Fruit fly (Drosophila melanogaster) whole organism, embryonic: ENCODE results near the gene Bicra.
A peak's percentile ranks its signal among the peaks of the same experiment; 100 is the strongest.

Experiments used
- Aef1 ChIP-seq: fragments of 200-800 bp; sonication (Bioruptor generic); IDR thresholded peaks from 3 replicates; pipeline ENCODE4 v1.3.6; 2022; ENCODE audit warnings: missing biosample characterization, missing genetic modification characterization
- Antp ChIP-seq: fragments of 200-800 bp; sonication (Bioruptor generic); optimal IDR thresholded peaks from 3 replicates; lab custom pipeline; 2016; ENCODE audit warnings: missing biosample characterization, missing genetic modification characterization
- Blimp-1 ChIP-seq: fragments of 200-800 bp; sonication (Bioruptor generic); optimal IDR thresholded peaks from 3 replicates; lab custom pipeline; 2018; ENCODE audit warnings: missing biosample characterization, missing genetic modification characterization, mild to moderate bottlenecking, moderate library complexity, missing genetic modification reagents
- CG10431 ChIP-seq: fragments of 200-800 bp; sonication (Bioruptor generic); optimal IDR thresholded peaks from 3 replicates; lab custom pipeline; 2018; ENCODE audit warnings: missing biosample characterization, mild to moderate bottlenecking, missing genetic modification characterization
- CG11093 ChIP-seq: fragments of 200-800 bp; sonication (Bioruptor generic); IDR thresholded peaks from 3 replicates; pipeline ENCODE4 v1.3.6; 2022; ENCODE audit warnings: missing biosample characterization, missing genetic modification characterization
- CG12391 ChIP-seq: fragments of 200-800 bp; sonication (Bioruptor generic); optimal IDR thresholded peaks from 3 replicates; lab custom pipeline; 2018; ENCODE audit warnings: missing biosample characterization, mild to moderate bottlenecking, missing genetic modification characterization, moderate library complexity
- CG12942 ChIP-seq: fragments of 200-800 bp; sonication (Bioruptor generic); optimal IDR thresholded peaks from 3 replicates; lab custom pipeline; 2016; ENCODE audit warnings: missing biosample characterization, missing genetic modification characterization
- CG14710 ChIP-seq: fragments of 200-800 bp; sonication (Bioruptor generic); optimal IDR thresholded peaks from 3 replicates; lab custom pipeline; 2019; ENCODE audit warnings: missing biosample characterization, mild to moderate bottlenecking, missing genetic modification characterization, moderate library complexity
- CG17361 ChIP-seq: fragments of 200-800 bp; sonication (Bioruptor generic); IDR thresholded peaks from 3 replicates; pipeline ENCODE4 v1.3.6; 2022; ENCODE audit warnings: missing biosample characterization, missing genetic modification characterization
- CG18599 ChIP-seq: fragments of 200-800 bp; sonication (Bioruptor generic); optimal IDR thresholded peaks from 3 replicates; lab custom pipeline; 2017; ENCODE audit warnings: missing biosample characterization, missing genetic modification characterization, mild to moderate bottlenecking, moderate library complexity, missing genetic modification reagents
- CG31388 ChIP-seq: fragments of 200-800 bp; sonication (Bioruptor generic); optimal IDR thresholded peaks from 2 replicates; lab custom pipeline; 2016; ENCODE audit warnings: missing biosample characterization, missing genetic modification characterization
- CG32767 ChIP-seq: fragments of 200-800 bp; sonication (Bioruptor generic); IDR thresholded peaks from 2 replicates; pipeline ENCODE4 v1.3.6; 2022; ENCODE audit warnings: missing biosample characterization, missing genetic modification characterization
- CG32772 ChIP-seq: fragments of 200-800 bp; sonication (Bioruptor generic); IDR thresholded peaks from 2 replicates; pipeline ENCODE4 v1.3.6; 2022; ENCODE audit warnings: missing biosample characterization, missing genetic modification characterization
- CG3838 ChIP-seq: fragments of 200-800 bp; sonication (Bioruptor generic); optimal IDR thresholded peaks from 3 replicates; lab custom pipeline; 2016; ENCODE audit warnings: missing biosample characterization, missing genetic modification characterization
- CG43689 ChIP-seq: fragments of 200-800 bp; sonication (Bioruptor generic); IDR thresholded peaks from 2 replicates; pipeline ENCODE4 v1.3.6; 2022; ENCODE audit warnings: missing biosample characterization, missing genetic modification characterization
- CG6791 ChIP-seq: fragments of 200-800 bp; sonication (Bioruptor generic); IDR thresholded peaks from 3 replicates; pipeline ENCODE4 v1.3.6; 2022; ENCODE audit warnings: missing biosample characterization, missing genetic modification characterization; ENCODE audit not compliant: partially characterized antibody
- CG7839 ChIP-seq: fragments of 200-800 bp; sonication (Bioruptor generic); optimal IDR thresholded peaks from 3 replicates; lab custom pipeline; 2018; ENCODE audit warnings: missing biosample characterization, mild to moderate bottlenecking, missing genetic modification characterization, moderate library complexity
- CG8478 ChIP-seq: fragments of >200 bp; optimal IDR thresholded peaks from 2 replicates; lab custom pipeline; 2018
- CG8765 ChIP-seq: fragments of 200-800 bp; sonication (Bioruptor generic); IDR thresholded peaks from 2 replicates; pipeline ENCODE4 v1.3.6; 2022; ENCODE audit warnings: missing biosample characterization, missing genetic modification characterization
- Chrac-16 ChIP-seq: fragments of 200-800 bp; sonication (Bioruptor generic); optimal IDR thresholded peaks from 3 replicates; lab custom pipeline; 2016; ENCODE audit warnings: missing biosample characterization, missing genetic modification characterization
- CrebB ChIP-seq: fragments of 200-800 bp; sonication (Bioruptor generic); optimal IDR thresholded peaks from 3 replicates; lab custom pipeline; 2018; ENCODE audit warnings: missing biosample characterization, mild to moderate bottlenecking, missing genetic modification characterization
- Dip2 ChIP-seq: fragments of 200-800 bp; sonication (Bioruptor generic); IDR thresholded peaks from 2 replicates; pipeline ENCODE4 v1.3.6; 2022; ENCODE audit warnings: missing biosample characterization, missing genetic modification characterization
- Eip74EF ChIP-seq, 2 experiments: fragments of 200-800 bp in 1 of 2; fragments of >200 bp in 1 of 2; sonication (Bioruptor generic) in 1 of 2; optimal IDR thresholded peaks; 2 replicates each; lab custom pipeline; 2017 to 2019; ENCODE audit warnings: missing biosample characterization in 2 of 2, missing genetic modification characterization in 2 of 2, mild to moderate bottlenecking in 1 of 2, moderate library complexity in 1 of 2
- HmgZ ChIP-seq: fragments of 200-800 bp; sonication (Bioruptor generic); optimal IDR thresholded peaks from 2 replicates; lab custom pipeline; 2018; ENCODE audit warnings: missing biosample characterization, mild to moderate bottlenecking, missing genetic modification characterization
- Hr51 ChIP-seq, 2 experiments: fragments of 200-800 bp; sonication (Bioruptor generic); optimal IDR thresholded peaks; 2 replicates in 1 of 2; 3 replicates in 1 of 2; lab custom pipeline; 2016 to 2018; ENCODE audit warnings: missing biosample characterization in 2 of 2, missing genetic modification characterization in 2 of 2, mild to moderate bottlenecking in 1 of 2, moderate library complexity in 1 of 2
- Hsf ChIP-seq: fragments of 200-800 bp; sonication (Bioruptor generic); optimal IDR thresholded peaks from 3 replicates; lab custom pipeline; 2016; ENCODE audit warnings: missing biosample characterization, missing genetic modification characterization
- Opbp ChIP-seq: fragments of 200-800 bp; sonication (Bioruptor generic); IDR thresholded peaks from 3 replicates; pipeline ENCODE4 v1.3.6; 2022; ENCODE audit warnings: missing biosample characterization, missing genetic modification characterization; ENCODE audit not compliant: partially characterized antibody
- Sox100B ChIP-seq: fragments of 200-800 bp; sonication (Bioruptor generic); optimal IDR thresholded peaks from 3 replicates; lab custom pipeline; 2018; ENCODE audit warnings: missing biosample characterization, mild to moderate bottlenecking, missing genetic modification characterization
- chinmo ChIP-seq: fragments of 200-800 bp; sonication (Bioruptor generic); IDR thresholded peaks from 4 replicates; pipeline ENCODE4 v1.3.6; 2022; ENCODE audit warnings: missing biosample characterization, missing genetic modification characterization; ENCODE audit not compliant: partially characterized antibody
- dan ChIP-seq: fragments of 200-800 bp; sonication (Bioruptor generic); IDR thresholded peaks from 2 replicates; pipeline ENCODE4 v1.3.6; 2022; ENCODE audit warnings: missing biosample characterization, missing genetic modification characterization
- emc ChIP-seq: fragments of 200-800 bp; sonication (Bioruptor generic); optimal IDR thresholded peaks from 2 replicates; lab custom pipeline; 2016; ENCODE audit warnings: missing biosample characterization, missing genetic modification characterization
- esg ChIP-seq: fragments of 200-800 bp; sonication (Bioruptor generic); conservative IDR thresholded peaks from 2 replicates; pipeline ENCODE4 v1.3.6; 2022; ENCODE audit warnings: missing biosample characterization, missing genetic modification characterization
- gsb-n ChIP-seq: fragments of 200-800 bp; sonication (Bioruptor generic); optimal IDR thresholded peaks from 3 replicates; lab custom pipeline; 2018; ENCODE audit warnings: missing biosample characterization, mild to moderate bottlenecking, missing genetic modification characterization
- hbn ChIP-seq: fragments of 200-800 bp; sonication (Bioruptor generic); IDR thresholded peaks from 2 replicates; pipeline ENCODE4 v1.3.6; 2022; ENCODE audit warnings: missing biosample characterization, missing genetic modification characterization; ENCODE audit not compliant: partially characterized antibody
- hkb ChIP-seq, 2 experiments: fragments of 200-800 bp in 1 of 2; fragments of >200 bp in 1 of 2; sonication (Bioruptor generic) in 1 of 2; IDR thresholded peaks in 1 of 2; optimal IDR thresholded peaks in 1 of 2; 2 replicates each; pipeline versions ENCODE4 v1.3.6 to Lab custom; 2017 to 2022; ENCODE audit warnings: missing biosample characterization in 1 of 2, missing genetic modification characterization in 1 of 2
- kay ChIP-seq: fragments of 200-800 bp; sonication (Bioruptor generic); optimal IDR thresholded peaks from 2 replicates; lab custom pipeline; 2016; ENCODE audit warnings: missing biosample characterization, missing genetic modification characterization
- lab ChIP-seq: fragments of 200-800 bp; sonication (Bioruptor generic); optimal IDR thresholded peaks from 3 replicates; lab custom pipeline; 2017; ENCODE audit warnings: missing biosample characterization, missing genetic modification characterization, mild to moderate bottlenecking, moderate library complexity, missing genetic modification reagents
- lilli ChIP-seq: fragments of 200-800 bp; sonication (Bioruptor generic); optimal IDR thresholded peaks from 3 replicates; lab custom pipeline; 2016; ENCODE audit warnings: missing biosample characterization, missing genetic modification characterization
- maf-S ChIP-seq: fragments of 200-800 bp; sonication (Bioruptor generic); optimal IDR thresholded peaks from 2 replicates; lab custom pipeline; 2016; ENCODE audit warnings: missing biosample characterization, missing genetic modification characterization
- pb ChIP-seq: fragments of 200-800 bp; sonication (Bioruptor generic); optimal IDR thresholded peaks from 3 replicates; lab custom pipeline; 2016; ENCODE audit warnings: missing biosample characterization, missing genetic modification characterization
- pita ChIP-seq: fragments of 200-800 bp; sonication (Bioruptor generic); optimal IDR thresholded peaks from 2 replicates; lab custom pipeline; 2017; ENCODE audit warnings: missing biosample characterization, mild to moderate bottlenecking, missing genetic modification characterization
- sd ChIP-seq: fragments of 200-800 bp; sonication (Bioruptor generic); optimal IDR thresholded peaks from 3 replicates; lab custom pipeline; 2018; ENCODE audit warnings: missing biosample characterization, mild to moderate bottlenecking, missing genetic modification characterization, moderate library complexity
- slou ChIP-seq: fragments of 200-800 bp; sonication (Bioruptor generic); optimal IDR thresholded peaks from 3 replicates; lab custom pipeline; 2016; ENCODE audit warnings: missing biosample characterization, missing genetic modification characterization
- tna ChIP-seq: fragments of 200-800 bp; sonication (Bioruptor generic); IDR thresholded peaks from 2 replicates; pipeline ENCODE4 v1.3.6; 2022; ENCODE audit warnings: missing biosample characterization, missing genetic modification characterization; ENCODE audit not compliant: partially characterized antibody
- toy ChIP-seq: fragments of 200-800 bp; sonication (Bioruptor generic); IDR thresholded peaks from 2 replicates; pipeline ENCODE4 v1.3.6; 2022; ENCODE audit warnings: missing biosample characterization, missing genetic modification characterization
- trh ChIP-seq: fragments of 200-800 bp; sonication (Bioruptor generic); optimal IDR thresholded peaks from 2 replicates; lab custom pipeline; 2016; ENCODE audit warnings: missing biosample characterization, missing genetic modification characterization
- zfh1 ChIP-seq: fragments of 200-800 bp; sonication (Bioruptor generic); IDR thresholded peaks from 3 replicates; pipeline ENCODE4 v1.3.6; 2022; ENCODE audit warnings: missing biosample characterization, missing genetic modification characterization

Bicra gene

DNA sequence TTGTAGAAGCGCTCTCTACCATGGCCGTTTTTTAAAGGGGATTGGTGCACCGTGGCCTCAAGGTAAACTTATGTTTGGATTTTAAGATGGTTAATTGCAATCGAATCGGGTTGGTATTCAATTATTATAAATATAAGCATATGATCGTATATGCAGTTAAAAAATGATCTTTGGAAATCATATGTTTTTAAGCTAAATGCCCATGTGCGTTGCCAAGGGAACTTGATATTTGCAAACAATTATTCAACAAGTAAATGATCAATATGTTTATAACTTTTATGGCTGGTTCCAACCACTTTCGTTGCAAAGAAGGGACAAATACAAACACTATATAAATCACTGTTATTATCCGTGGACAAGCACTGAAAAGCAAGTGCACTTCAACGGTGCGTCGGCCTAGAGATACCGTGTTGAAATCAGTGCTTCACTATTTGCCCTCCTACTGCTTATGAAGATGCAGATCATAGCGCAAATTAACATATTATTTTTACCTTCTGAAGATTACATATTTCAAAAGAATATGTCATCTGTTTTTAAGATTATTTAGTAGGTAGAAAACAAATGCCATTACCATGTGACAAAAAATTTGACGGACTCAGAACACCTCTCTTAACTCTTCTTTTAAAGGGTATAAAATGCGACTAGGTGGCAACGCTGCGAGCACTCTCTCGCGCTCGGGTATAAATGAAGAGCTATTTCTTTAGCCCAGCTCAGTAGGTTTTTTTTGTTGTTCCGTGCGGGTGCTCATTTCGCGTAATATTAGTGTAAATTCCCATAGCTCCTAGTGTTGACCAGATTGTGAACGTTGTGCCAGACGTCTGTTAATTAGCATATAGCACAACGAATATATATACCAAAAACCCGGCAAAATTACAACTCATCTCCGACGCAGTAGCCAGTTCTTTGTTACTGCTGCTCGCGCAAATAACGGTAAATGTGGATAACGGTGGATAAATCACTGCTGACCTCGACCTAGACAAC, 94.9 kb downstream of the Bicra start, which contains the start of gene rdog (continued):
- TF ChIP-seq CG18599 (GFP tag; lab: Kevin White, UChicago), result peak; percentile 76
- peak; percentile 61 for TF ChIP-seq kay (GFP tag; lab: Kevin White, UChicago)
- peak; percentile 84 for TF ChIP-seq Chrac-16 (GFP tag; lab: Kevin White, UChicago)
- peak; percentile 65 for TF ChIP-seq CG31388 (GFP tag; lab: Kevin White, UChicago)
- TF ChIP-seq toy (GFP tag; lab: Robert Waterston, UW), result no peak
- peak; percentile 56 for TF ChIP-seq CG3838 (GFP tag; lab: Kevin White, UChicago)
- TF ChIP-seq CG17361, result peak; percentile 88
- TF ChIP-seq Aef1 (GFP tag; lab: Robert Waterston, UW), result peak; percentile 42; the same call in 1 of the 3 replicates
- no peak for TF ChIP-seq CG43689
- TF ChIP-seq tna (GFP tag; lab: Robert Waterston, UW), result no peak
- 0 out of 3 replicates have a peak, but pooled peaks have one; percentile 43 for TF ChIP-seq CG11093
- TF ChIP-seq CG8478, result no peak
- TF ChIP-seq CG12391 (tag; lab: Kevin White, UChicago), result peak; percentile 85
- 0 out of 4 replicates have a peak, but pooled peaks have one; percentile 50 for TF ChIP-seq chinmo (GFP tag; lab: Robert Waterston, UW)
- peak; percentile 68 for TF ChIP-seq CrebB (tag; lab: Kevin White, UChicago)
- peak; percentile 79 for TF ChIP-seq CG14710 (tag; lab: Kevin White, UChicago)
- peak; percentile 88 for TF ChIP-seq lilli (GFP tag; lab: Kevin White, UChicago)
- TF ChIP-seq emc, result peak; percentile 69
- peak; percentile 48 for TF ChIP-seq sd
- peak; percentile 88 for TF ChIP-seq CG7839
- TF ChIP-seq pita (GFP tag; lab: Kevin White, UChicago), result no peak
- no peak for TF ChIP-seq trh (GFP tag; lab: Kevin White, UChicago)
- TF ChIP-seq hkb (optimal IDR thresholded peaks at IDR 0.05; lab: Kevin White, UChicago), result no peak
- peak; percentile 61 for TF ChIP-seq hkb (GFP tag; IDR thresholded peaks at IDR 0.05; lab: Robert Waterston, UW)
- TF ChIP-seq CG32772 (GFP tag; lab: Robert Waterston, UW), result no peak
- peak; percentile 73 for TF ChIP-seq maf-S (GFP tag; lab: Kevin White, UChicago)
- peak; percentile 46; the same call in 1 of the 3 replicates for TF ChIP-seq CG6791
- no peak for TF ChIP-seq hbn (GFP tag; lab: Robert Waterston, UW)
- TF ChIP-seq Sox100B (GFP tag; lab: Kevin White, UChicago), result no peak
- TF ChIP-seq esg (GFP tag; lab: Robert Waterston, UW), result peak; percentile 43; the same call in 1 of the 2 replicates
- no peak for TF ChIP-seq Eip74EF (GFP tag; optimal IDR thresholded peaks at IDR 0.05; lab: Kevin White, UChicago)
- TF ChIP-seq CG12942, result peak; percentile 80
- peak; percentile 81 for TF ChIP-seq HmgZ (tag; lab: Kevin White, UChicago)
- TF ChIP-seq dan (GFP tag; lab: Robert Waterston, UW), result no peak
- peak; percentile 67 for TF ChIP-seq Blimp-1 (GFP tag; lab: Kevin White, UChicago)
- peak; percentile 72 to 80 for TF ChIP-seq Hr51 (GFP tag; optimal IDR thresholded peaks at IDR 0.05; lab: Kevin White, UChicago)
- TF ChIP-seq Opbp (GFP tag; lab: Robert Waterston, UW), result 0 out of 3 replicates have a peak, but pooled peaks have one; percentile 46
- peak; percentile 50; the same call in 1 of the 3 replicates for TF ChIP-seq zfh1
- peak; percentile 84 for TF ChIP-seq lab
- peak; percentile 76 for TF ChIP-seq gsb-n (tag; lab: Kevin White, UChicago)
- peak; percentile 51; the same call in 1 of the 2 replicates for TF ChIP-seq CG8765 (GFP tag; lab: Robert Waterston, UW)
- peak; percentile 82 for TF ChIP-seq Hsf
- no peak for TF ChIP-seq CG10431 (GFP tag; lab: Kevin White, UChicago)
- TF ChIP-seq Dip2, result no peak
- TF ChIP-seq pb (GFP tag; lab: Kevin White, UChicago), result peak; percentile 28
- TF ChIP-seq slou, result peak; percentile 6
- TF ChIP-seq Antp (GFP tag; lab: Kevin White, UChicago), result peak; percentile 82
- TF ChIP-seq CG32767 (GFP tag; lab: Robert Waterston, UW), result peak; percentile 65; the same call in 1 of the 2 replicates
